Worm (Caenorhabditis elegans) whole organism, L4 larva: ENCODE data around the gene iscu-1.

ENCODE experiments used
- D1046.2 ChIP-seq: fragments of 200-800 bp; sonication (Bioruptor generic); IDR thresholded peaks from 2 replicates; pipeline ENCODE4 v1.3.6; 2022; ENCODE audit warnings: missing genetic modification characterization, missing compliant biosample characterization
- aly-2 ChIP-seq: sonication (generic microtip); optimal IDR thresholded peaks from 2 replicates; lab custom pipeline; 2018; ENCODE audit warnings: missing biosample characterization, missing genetic modification characterization
- spr-1 ChIP-seq: sonication (generic microtip); optimal IDR thresholded peaks from 2 replicates; lab custom pipeline; 2016; ENCODE audit warnings: mild to moderate bottlenecking, missing genetic modification characterization, missing compliant biosample characterization

- TF ChIP-seq spr-1 (tag; lab: Kevin White, UChicago) (no peak), D1046.2 (GFP tag; lab: Robert Waterston, UW) (no peak), aly-2 (tag; lab: Kevin White, UChicago) (no peak)
Observed at ce11 chrIV:13778710-13779109, 5.1 kb upstream of the iscu-1 start, which contains the start of gene gly-10.
